Worm (Caenorhabditis elegans) whole organism, L3 larva: ENCODE results near the gene W03F8.6.

Source experiments
- ZK546.5 ChIP-seq: sonication (generic microtip); optimal IDR thresholded peaks from 2 replicates; lab custom pipeline; 2017; ENCODE audit warnings: missing biosample characterization, missing genetic modification characterization
- ama-1 ChIP-seq: fragments of 150-350 bp; optimal IDR thresholded peaks from 2 replicates; lab custom pipeline; 2018
- ceh-28 ChIP-seq: fragments of 150-350 bp; optimal IDR thresholded peaks from 2 replicates; lab custom pipeline; 2014; ENCODE audit warnings: missing biosample characterization, missing genetic modification reagents, missing genetic modification characterization
- ceh-82 ChIP-seq: fragments of 150-350 bp; optimal IDR thresholded peaks from 2 replicates; lab custom pipeline; 2014; ENCODE audit warnings: missing biosample characterization, missing genetic modification characterization
- ceh-9 ChIP-seq: sonication (generic microtip); optimal IDR thresholded peaks from 2 replicates; lab custom pipeline; 2018; ENCODE audit warnings: missing biosample characterization, missing genetic modification characterization
- daf-12 ChIP-seq: fragments of 150-350 bp; optimal IDR thresholded peaks from 2 replicates; lab custom pipeline; 2014; ENCODE audit warnings: missing biosample characterization, missing genetic modification reagents, missing genetic modification characterization
- egl-5 ChIP-seq: fragments of 150-350 bp; optimal IDR thresholded peaks from 2 replicates; lab custom pipeline; 2017; ENCODE audit warnings: missing biosample characterization, missing genetic modification reagents, missing genetic modification characterization, inconsistent platforms
- elt-1 ChIP-seq: fragments of 150-350 bp; optimal IDR thresholded peaks from 2 replicates; lab custom pipeline; 2014; ENCODE audit warnings: missing biosample characterization, missing genetic modification characterization
- elt-3 ChIP-seq, 3 experiments: fragments of 150-350 bp in 1 of 3; sonication (generic microtip) in 2 of 3; optimal IDR thresholded peaks; 2 replicates in 2 of 3; 4 replicates in 1 of 3; lab custom pipeline; 2014 to 2017; ENCODE audit warnings: missing biosample characterization in 3 of 3, missing genetic modification characterization in 3 of 3
- fkh-10 ChIP-seq: sonication (generic microtip); optimal IDR thresholded peaks from 2 replicates; lab custom pipeline; 2017; ENCODE audit warnings: missing biosample characterization, missing genetic modification reagents, missing genetic modification characterization
- fkh-2 ChIP-seq: fragments of 150-350 bp; optimal IDR thresholded peaks from 2 replicates; lab custom pipeline; 2014; ENCODE audit warnings: missing biosample characterization, missing genetic modification reagents, missing genetic modification characterization
- hmg-11 ChIP-seq: sonication (generic microtip); optimal IDR thresholded peaks from 2 replicates; lab custom pipeline; 2016; ENCODE audit warnings: missing genetic modification characterization, missing compliant biosample characterization
- jun-1 ChIP-seq: fragments of 150-350 bp; optimal IDR thresholded peaks from 2 replicates; lab custom pipeline; 2014; ENCODE audit warnings: missing biosample characterization, missing genetic modification reagents, missing genetic modification characterization
- lin-15B ChIP-seq: fragments of 150-350 bp; optimal IDR thresholded peaks from 2 replicates; lab custom pipeline; 2014; ENCODE audit warnings: missing biosample characterization, missing genetic modification characterization
- lin-39 ChIP-seq: fragments of 150-350 bp; optimal IDR thresholded peaks from 2 replicates; lab custom pipeline; 2018; ENCODE audit warnings: missing biosample characterization, missing genetic modification reagents, missing genetic modification characterization
- lsy-12 ChIP-seq: sonication (generic microtip); optimal IDR thresholded peaks from 2 replicates; lab custom pipeline; 2016; ENCODE audit warnings: mild to moderate bottlenecking, missing genetic modification characterization, missing compliant biosample characterization
- mdl-1 ChIP-seq: fragments of 150-350 bp; optimal IDR thresholded peaks from 2 replicates; lab custom pipeline; 2014; ENCODE audit warnings: missing biosample characterization, missing genetic modification characterization
- mml-1 ChIP-seq: fragments of 150-350 bp; sonication (generic microtip); optimal IDR thresholded peaks from 3 replicates; lab custom pipeline; 2014; ENCODE audit warnings: missing biosample characterization, missing genetic modification characterization
- nfya-1 ChIP-seq: sonication (generic microtip); optimal IDR thresholded peaks from 2 replicates; lab custom pipeline; 2017; ENCODE audit warnings: missing genetic modification characterization, mild to moderate bottlenecking, missing compliant biosample characterization, antibody characterized with exemption, moderate library complexity; ENCODE audit not compliant: insufficient read depth
- nhr-11 ChIP-seq: fragments of 150-350 bp; optimal IDR thresholded peaks from 2 replicates; lab custom pipeline; 2014; ENCODE audit warnings: missing biosample characterization, missing genetic modification characterization
- nhr-12 ChIP-seq: fragments of 150-350 bp; optimal IDR thresholded peaks from 2 replicates; lab custom pipeline; 2014; ENCODE audit warnings: missing biosample characterization, missing genetic modification characterization
- nhr-23 ChIP-seq: fragments of 150-350 bp; optimal IDR thresholded peaks from 2 replicates; lab custom pipeline; 2014; ENCODE audit warnings: missing biosample characterization, missing genetic modification reagents, missing genetic modification characterization
- nhr-237 ChIP-seq: fragments of 150-350 bp; optimal IDR thresholded peaks from 2 replicates; lab custom pipeline; 2014; ENCODE audit warnings: missing biosample characterization, missing genetic modification characterization
- nhr-25 ChIP-seq: sonication (generic microtip); optimal IDR thresholded peaks from 2 replicates; lab custom pipeline; 2017; ENCODE audit warnings: missing biosample characterization, missing genetic modification characterization
- nhr-43 ChIP-seq: sonication (generic microtip); optimal IDR thresholded peaks from 2 replicates; lab custom pipeline; 2016; ENCODE audit warnings: mild to moderate bottlenecking, missing genetic modification characterization, missing compliant biosample characterization; ENCODE audit not compliant: poor library complexity, severe bottlenecking
- nhr-76 ChIP-seq: fragments of 150-350 bp; sonication (generic microtip); optimal IDR thresholded peaks from 5 replicates; lab custom pipeline; 2014; ENCODE audit warnings: missing biosample characterization, missing genetic modification characterization
- nhr-77 ChIP-seq: fragments of 150-350 bp; optimal IDR thresholded peaks from 2 replicates; lab custom pipeline; 2014; ENCODE audit warnings: missing biosample characterization, missing genetic modification characterization
- pha-4 ChIP-seq: fragments of 150-350 bp; optimal IDR thresholded peaks from 2 replicates; lab custom pipeline; 2014; ENCODE audit warnings: missing biosample characterization, missing genetic modification reagents, missing genetic modification characterization
- pqm-1 ChIP-seq: fragments of 150-350 bp; optimal IDR thresholded peaks from 2 replicates; lab custom pipeline; 2017; ENCODE audit warnings: missing biosample characterization, missing genetic modification characterization, inconsistent platforms
- sea-2 ChIP-seq: fragments of 150-350 bp; sonication (generic microtip); optimal IDR thresholded peaks from 4 replicates; lab custom pipeline; 2014; ENCODE audit warnings: missing biosample characterization, missing genetic modification reagents, missing genetic modification characterization
- skn-1 ChIP-seq: fragments of 150-350 bp; optimal IDR thresholded peaks from 2 replicates; lab custom pipeline; 2014; ENCODE audit warnings: missing biosample characterization, missing genetic modification characterization
- unc-39 ChIP-seq: sonication (generic microtip); optimal IDR thresholded peaks from 4 replicates; lab custom pipeline; 2017; ENCODE audit warnings: missing biosample characterization, missing genetic modification characterization
- unc-62 ChIP-seq: fragments of 150-350 bp; sonication (generic microtip); optimal IDR thresholded peaks from 4 replicates; lab custom pipeline; 2014; ENCODE audit warnings: missing biosample characterization, missing genetic modification reagents, missing genetic modification characterization
- ztf-11 ChIP-seq: fragments of 150-350 bp; optimal IDR thresholded peaks from 2 replicates; lab custom pipeline; 2014; ENCODE audit warnings: missing biosample characterization, missing genetic modification characterization

Gene W03F8.6

ce11 chrIV:5157226-5157625, 29.2 kb downstream of the W03F8.6 start, which contains the start of gene C24D10.49:
C24D10.49 (minus strand) TSS chrIV:5157326.
- TF ChIP-seq mdl-1 (tag; lab: Kevin White, UChicago) (no peak), ceh-9 (no peak), hmg-11 (tag; lab: Kevin White, UChicago) (no peak), skn-1 (no peak), elt-1 (tag; lab: Kevin White, UChicago) (no peak), nhr-25 (no peak), nfya-1 (tag; lab: Kevin White, UChicago) (no peak), ztf-11 (tag; lab: Kevin White, UChicago) (no peak), pha-4 (tag; lab: Kevin White, UChicago) (no peak), lsy-12 (no peak), nhr-11 (tag; lab: Kevin White, UChicago) (no peak), nhr-77 (tag; lab: Kevin White, UChicago) (no peak), nhr-237 (tag; lab: Kevin White, UChicago) (no peak), nhr-12 (tag; lab: Kevin White, UChicago) (no peak)

- TF ChIP-seq nhr-76 (tag; lab: Kevin White, UChicago) (no peak), nhr-43 (no peak), fkh-10 (GFP tag; lab: Kevin White, UChicago) (no peak), lin-15B (tag; lab: Kevin White, UChicago) (no peak), mdl-1 (tag; lab: Kevin White, UChicago) (no peak), unc-62 (GFP tag; lab: Kevin White, UChicago) (no peak), nhr-11 (tag; lab: Kevin White, UChicago) (no peak), hmg-11 (tag; lab: Kevin White, UChicago) (no peak), nhr-77 (tag; lab: Kevin White, UChicago) (no peak), sea-2 (GFP tag; lab: Kevin White, UChicago) (no peak), ceh-82 (no peak), lin-39 (no peak), skn-1 (no peak)
- TF ChIP-seq, all 47 proteins: peak for 0
These were observed 34.0 kb downstream of the W03F8.6 start, which contains the start of gene soc-2 for ce11 chrIV:5152391-5152790. soc-2 (minus strand) TSS chrIV:5152491.

ce11 chrIV:5149793-5150192, 36.6 kb downstream of the W03F8.6 start, which contains the start of gene C24D10.5:
C24D10.5 (plus strand) TSS chrIV:5150093.
- TF ChIP-seq elt-1 (tag; lab: Kevin White, UChicago) = no peak
- no peak for TF ChIP-seq sea-2 (GFP tag; lab: Kevin White, UChicago)
- TF ChIP-seq unc-39 (tag; lab: Kevin White, UChicago) = no peak
- no peak for TF ChIP-seq nhr-12 (tag; lab: Kevin White, UChicago)
- TF ChIP-seq ama-1 (lab: Kevin White, UChicago) = no peak
- no peak for TF ChIP-seq lin-15B (tag; lab: Kevin White, UChicago)
- no peak for TF ChIP-seq fkh-2 (tag; lab: Kevin White, UChicago)
- TF ChIP-seq hmg-11 (tag; lab: Kevin White, UChicago) = no peak
- TF ChIP-seq nhr-11 (tag; lab: Kevin White, UChicago) = no peak
- no peak for TF ChIP-seq pqm-1 (tag; lab: Kevin White, UChicago)
- no peak for TF ChIP-seq nhr-23 (tag; lab: Kevin White, UChicago)
- no peak for TF ChIP-seq nhr-76 (tag; lab: Kevin White, UChicago)
- no peak for TF ChIP-seq daf-12 (tag; lab: Kevin White, UChicago)
- no peak for TF ChIP-seq ceh-82
- no peak for TF ChIP-seq mml-1 (tag; lab: Kevin White, UChicago)
- no peak for TF ChIP-seq mdl-1 (tag; lab: Kevin White, UChicago)
- TF ChIP-seq lin-39 = no peak
- TF ChIP-seq ZK546.5 (tag; lab: Kevin White, UChicago) = no peak
- TF ChIP-seq ceh-28 = no peak

- TF ChIP-seq egl-5 (no peak), nhr-12 (tag; lab: Kevin White, UChicago) (no peak), pha-4 (tag; lab: Kevin White, UChicago) (no peak), lsy-12 (no peak), jun-1 (tag; lab: Kevin White, UChicago) (no peak), unc-39 (tag; lab: Kevin White, UChicago) (no peak), elt-3 (tag; optimal IDR thresholded peaks at IDR 0.05; lab: Kevin White, UChicago) (peak in 1 of 3 experiments; percentile 28)
These were observed 46.4 kb downstream of the W03F8.6 start for ce11 chrIV:5139972-5140371.
